Worm (Caenorhabditis elegans) whole organism, late embryonic: ENCODE measurements around the gene cox-11.

Source experiments
- ama-1 ChIP-seq: fragments of 150-350 bp; optimal IDR thresholded peaks from 2 replicates; lab custom pipeline; 2014
- ceh-34 ChIP-seq: sonication (generic microtip); optimal IDR thresholded peaks from 2 replicates; lab custom pipeline; 2016; ENCODE audit warnings: mild to moderate bottlenecking, missing genetic modification characterization, missing compliant biosample characterization
- che-1 ChIP-seq: sonication (generic microtip); optimal IDR thresholded peaks from 2 replicates; lab custom pipeline; 2016; ENCODE audit warnings: mild to moderate bottlenecking, missing genetic modification characterization, missing compliant biosample characterization
- dmd-4 ChIP-seq: sonication (generic microtip); optimal IDR thresholded peaks from 2 replicates; lab custom pipeline; 2016; ENCODE audit warnings: borderline replicate concordance, missing genetic modification characterization, missing compliant biosample characterization
- ets-4 ChIP-seq: sonication (generic microtip); optimal IDR thresholded peaks from 2 replicates; lab custom pipeline; 2016; ENCODE audit warnings: missing genetic modification characterization, missing compliant biosample characterization
- hlh-30 ChIP-seq: sonication (generic microtip); optimal IDR thresholded peaks from 2 replicates; lab custom pipeline; 2017; ENCODE audit warnings: antibody characterized with exemption, missing genetic modification characterization, missing compliant biosample characterization; ENCODE audit not compliant: insufficient read depth
- nfya-1 ChIP-seq: sonication (generic microtip); optimal IDR thresholded peaks from 2 replicates; lab custom pipeline; 2017; ENCODE audit warnings: missing genetic modification characterization, mild to moderate bottlenecking, missing compliant biosample characterization, antibody characterized with exemption, moderate library complexity
- nhr-11 ChIP-seq: fragments of 150-350 bp; optimal IDR thresholded peaks from 2 replicates; lab custom pipeline; 2014; ENCODE audit warnings: missing biosample characterization, missing genetic modification characterization
- pqm-1 ChIP-seq: sonication (generic microtip); optimal IDR thresholded peaks from 2 replicates; lab custom pipeline; 2016; ENCODE audit warnings: missing genetic modification characterization, missing compliant biosample characterization
- pros-1 ChIP-seq: fragments of 150-350 bp; optimal IDR thresholded peaks from 2 replicates; lab custom pipeline; 2014; ENCODE audit warnings: missing biosample characterization, missing genetic modification reagents, missing genetic modification characterization
- sox-2 ChIP-seq: fragments of 200-800 bp; sonication (Bioruptor generic); IDR thresholded peaks from 2 replicates; pipeline ENCODE4 v1.3.6; 2022; ENCODE audit warnings: missing genetic modification reagents, missing genetic modification characterization, missing compliant biosample characterization
- tbx-2 ChIP-seq: sonication (generic microtip); optimal IDR thresholded peaks from 2 replicates; lab custom pipeline; 2016; ENCODE audit warnings: missing genetic modification characterization, missing compliant biosample characterization
- ztf-16 ChIP-seq: sonication (generic microtip); optimal IDR thresholded peaks from 2 replicates; lab custom pipeline; 2017; ENCODE audit warnings: missing genetic modification characterization, missing compliant biosample characterization

- no peak for TF ChIP-seq ets-4
- TF ChIP-seq ztf-16 (tag; lab: Kevin White, UChicago) = no peak
- TF ChIP-seq tbx-2 (tag; lab: Kevin White, UChicago) = no peak
- TF ChIP-seq dmd-4 = no peak
- no peak for TF ChIP-seq sox-2 (GFP tag; lab: Robert Waterston, UW)
- TF ChIP-seq che-1 (tag; lab: Kevin White, UChicago) = no peak
- no peak for TF ChIP-seq ceh-34 (tag; lab: Kevin White, UChicago)
- TF ChIP-seq nfya-1 = no peak
- TF ChIP-seq hlh-30 = no peak
- TF ChIP-seq pros-1 (tag; lab: Kevin White, UChicago) = no peak
- no peak for TF ChIP-seq ama-1 (lab: Kevin White, UChicago)
- TF ChIP-seq nhr-11 (tag; lab: Kevin White, UChicago) = no peak
- TF ChIP-seq pqm-1 (tag; lab: Kevin White, UChicago) = no peak
These were observed 34.6 kb upstream of the cox-11 start, which contains the start of gene C48D1.9 for ce11 chrIV:13209566-13209965.
